Worm (Caenorhabditis elegans): Measurements from ENCODE around the gene nhr-140.

The nhr-140 gene

DNA sequence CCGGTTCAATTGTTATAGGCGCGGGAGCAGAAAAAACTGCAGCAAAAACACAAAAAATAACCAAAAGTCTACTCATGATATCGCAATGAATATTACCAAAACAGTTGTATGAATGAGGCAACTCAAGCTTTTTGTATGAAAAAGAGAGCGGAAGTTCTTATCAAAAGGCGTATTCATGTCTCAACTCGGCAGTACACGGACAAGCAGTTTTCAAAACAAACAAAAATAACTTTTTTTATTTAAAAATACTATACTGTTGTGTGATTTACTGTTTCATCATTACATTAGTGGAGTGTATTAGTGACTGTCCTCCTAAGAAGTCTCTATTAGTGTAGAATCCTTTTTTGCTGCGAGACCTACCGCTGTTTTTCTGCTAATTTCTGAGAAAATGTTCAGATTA, 42.0 kb downstream of the nhr-140 start, which contains the start of gene Y57E12B.4:
TSS of gene Y57E12B.4 (minus strand) at position 101 of the 400 bp plus-strand sequence.
- TF ChIP-seq ceh-16 (tag; optimal IDR thresholded peaks at IDR 0.05) (no peak), elt-3 (tag; optimal IDR thresholded peaks at IDR 0.05) (no peak), jun-1 (tag; optimal IDR thresholded peaks at IDR 0.05) (no peak), mml-1 (tag; optimal IDR thresholded peaks at IDR 0.05) (no peak), ztf-11 (tag; optimal IDR thresholded peaks at IDR 0.05) (no peak), ZK546.5 (tag; optimal IDR thresholded peaks at IDR 0.05) (no peak), daf-12 (tag; optimal IDR thresholded peaks at IDR 0.05) (no peak), nhr-23 (tag; optimal IDR thresholded peaks at IDR 0.05) (no peak), hmg-11 (tag; optimal IDR thresholded peaks at IDR 0.05) (no peak), fkh-10 (GFP tag; optimal IDR thresholded peaks at IDR 0.05) (no peak), nhr-28 (tag; optimal IDR thresholded peaks at IDR 0.05) (no peak), egl-27 (tag; optimal IDR thresholded peaks at IDR 0.05) (no peak)
